Worm (Caenorhabditis elegans): ENCODE measurements around the gene F46G11.6.
A peak's percentile ranks its signal among the peaks of the same experiment; 100 is the strongest.

The F46G11.6 gene

DNA sequence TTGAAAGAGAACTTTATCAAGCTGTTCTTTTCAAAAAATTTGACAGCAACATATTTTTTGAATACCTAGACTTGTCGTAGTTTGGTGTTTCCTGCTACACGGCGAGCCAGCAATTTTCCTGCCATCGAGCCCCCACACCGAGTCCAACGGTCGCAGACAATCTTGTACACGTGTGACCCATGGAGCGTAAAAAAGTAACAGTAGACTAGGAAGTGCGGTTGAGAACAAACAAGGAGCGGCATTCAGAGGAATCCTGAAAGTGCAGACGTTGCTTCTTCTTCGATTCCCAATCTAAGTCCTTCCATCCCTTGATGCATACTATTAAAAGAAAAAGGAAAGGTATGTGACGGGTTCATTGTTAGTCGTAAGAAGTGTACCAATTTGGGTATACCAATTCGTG, 4.6 kb downstream of the F46G11.6 start, which contains the start of gene twnk-1:
Gene twnk-1, plus strand, starts transcription at position 301 of the 400 bp plus-strand sequence.
- TF ChIP-seq unc-39 (tag; optimal IDR thresholded peaks at IDR 0.05): no peak
- no peak for TF ChIP-seq nfya-1 (tag; optimal IDR thresholded peaks at IDR 0.05; ENCODE audit: insufficient read depth)
- TF ChIP-seq ceh-16 (tag; optimal IDR thresholded peaks at IDR 0.05): no peak
- TF ChIP-seq ztf-4 (tag; optimal IDR thresholded peaks at IDR 0.05): no peak
- no peak for TF ChIP-seq fkh-10 (GFP tag; optimal IDR thresholded peaks at IDR 0.05)

ce11 chrX:5794432-5794831, 8.1 kb downstream of the F46G11.6 start:
- no peak for TF ChIP-seq snpc-4 (tag; optimal IDR thresholded peaks at IDR 0.05)
- no peak for TF ChIP-seq nhr-77 (tag; optimal IDR thresholded peaks at IDR 0.05)
- no peak for TF ChIP-seq nhr-23 (tag; optimal IDR thresholded peaks at IDR 0.05)
- TF ChIP-seq nhr-43 (tag; optimal IDR thresholded peaks at IDR 0.05; ENCODE audit: poor library complexity, severe bottlenecking): no peak
- no peak for TF ChIP-seq lin-15B (tag; optimal IDR thresholded peaks at IDR 0.05)
- TF ChIP-seq jun-1 (tag; optimal IDR thresholded peaks at IDR 0.05): no peak
- no peak for TF ChIP-seq fkh-2 (tag; optimal IDR thresholded peaks at IDR 0.05)
- TF ChIP-seq tbx-2 (tag; optimal IDR thresholded peaks at IDR 0.05): no peak
- no peak for TF ChIP-seq pqm-1 (tag; optimal IDR thresholded peaks at IDR 0.05)

DNA sequence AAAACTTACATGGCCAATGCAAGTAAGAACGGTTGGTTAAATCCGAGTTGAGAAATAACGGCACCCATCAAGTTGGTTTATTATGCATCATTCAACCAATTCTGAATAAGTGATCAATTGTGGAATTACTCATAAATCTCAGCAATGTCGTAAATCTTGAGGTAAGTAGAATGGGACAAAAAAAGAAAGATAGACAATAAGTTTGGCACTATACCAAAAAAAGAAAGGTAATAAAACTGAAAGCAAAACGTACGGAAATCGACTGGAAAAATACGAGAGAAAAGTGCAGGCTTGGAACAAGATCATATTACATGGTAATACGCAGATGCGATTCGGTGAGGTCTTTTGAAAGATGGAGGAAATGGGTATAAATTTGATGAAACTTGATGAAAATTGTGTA, 12.4 kb downstream of the F46G11.6 start, which contains the start of gene F46G11.4:
Gene F46G11.4, minus strand, starts transcription at position 101 of the 400 bp plus-strand sequence.
- TF ChIP-seq egl-5 (tag; optimal IDR thresholded peaks at IDR 0.05): no peak

ce11 chrX:5799229-5799628, 12.9 kb downstream of the F46G11.6 start:
- TF ChIP-seq fkh-10 (GFP tag; optimal IDR thresholded peaks at IDR 0.05) (peak; percentile 89), egl-5 (tag; optimal IDR thresholded peaks at IDR 0.05) (no peak)

ce11 chrX:5801156-5801592, 14.9 kb downstream of the F46G11.6 start:
- TF ChIP-seq nhr-12 (tag; optimal IDR thresholded peaks at IDR 0.05) (no peak), nhr-67 (tag; optimal IDR thresholded peaks at IDR 0.05) (no peak), unc-39 (tag; optimal IDR thresholded peaks at IDR 0.05) (peak; percentile 37), nhr-77 (tag; optimal IDR thresholded peaks at IDR 0.05) (peak; percentile 21), nhr-23 (tag; optimal IDR thresholded peaks at IDR 0.05) (peak; percentile 59), skn-1 (tag; optimal IDR thresholded peaks at IDR 0.05) (no peak), unc-62 (GFP tag; optimal IDR thresholded peaks at IDR 0.05) (peak; percentile 57), ceh-28 (tag; optimal IDR thresholded peaks at IDR 0.05) (peak; percentile 74), lin-39 (tag; optimal IDR thresholded peaks at IDR 0.05) (peak; percentile 82), elt-2 (tag; optimal IDR thresholded peaks at IDR 0.05) (peak; percentile 57), fos-1 (tag; optimal IDR thresholded peaks at IDR 0.05) (no peak), egl-5 (tag; optimal IDR thresholded peaks at IDR 0.05) (peak; percentile 78), mml-1 (tag; optimal IDR thresholded peaks at IDR 0.05) (no peak), ztf-11 (tag; optimal IDR thresholded peaks at IDR 0.05) (peak; percentile 26), elt-1 (tag; optimal IDR thresholded peaks at IDR 0.05) (no peak), nhr-11 (tag; optimal IDR thresholded peaks at IDR 0.05) (peak; percentile 66), ztf-4 (tag; optimal IDR thresholded peaks at IDR 0.05) (peak; percentile 85), nhr-43 (tag; optimal IDR thresholded peaks at IDR 0.05; ENCODE audit: poor library complexity, severe bottlenecking) (peak; percentile 78), mdl-1 (tag; optimal IDR thresholded peaks at IDR 0.05) (no peak), ceh-9 (tag; optimal IDR thresholded peaks at IDR 0.05) (no peak), tbx-2 (tag; optimal IDR thresholded peaks at IDR 0.05) (peak; percentile 87), daf-12 (tag; optimal IDR thresholded peaks at IDR 0.05) (no peak), jun-1 (tag; optimal IDR thresholded peaks at IDR 0.05) (peak; percentile 77), snpc-4 (tag; optimal IDR thresholded peaks at IDR 0.05) (peak; percentile 35), aly-2 (tag; optimal IDR thresholded peaks at IDR 0.05) (peak; percentile 10), sea-2 (GFP tag; optimal IDR thresholded peaks at IDR 0.05) (peak; percentile 93), eor-1 (tag; optimal IDR thresholded peaks at IDR 0.05) (peak in 1 of 2 experiments; percentile 72), lin-15B (tag; optimal IDR thresholded peaks at IDR 0.05) (peak; percentile 2), pqm-1 (tag; optimal IDR thresholded peaks at IDR 0.05) (peak; percentile 58), nfya-1 (tag; optimal IDR thresholded peaks at IDR 0.05; ENCODE audit: insufficient read depth) (peak; percentile 87), fkh-10 (GFP tag; optimal IDR thresholded peaks at IDR 0.05) (peak; percentile 55), R02D3.7 (tag; optimal IDR thresholded peaks at IDR 0.05) (peak; percentile 14), ceh-16 (tag; optimal IDR thresholded peaks at IDR 0.05) (no peak), egl-27 (tag; optimal IDR thresholded peaks at IDR 0.05) (peak; percentile 79), ZK546.5 (tag; optimal IDR thresholded peaks at IDR 0.05) (no peak), pha-4 (tag; optimal IDR thresholded peaks at IDR 0.05) (peak; percentile 60), ama-1 (optimal IDR thresholded peaks at IDR 0.05) (peak; percentile 22), nhr-237 (tag; optimal IDR thresholded peaks at IDR 0.05) (no peak), ceh-82 (tag; optimal IDR thresholded peaks at IDR 0.05) (peak; percentile 70), nhr-28 (tag; optimal IDR thresholded peaks at IDR 0.05) (no peak), hmg-11 (tag; optimal IDR thresholded peaks at IDR 0.05) (peak; percentile 98), lsy-12 (tag; optimal IDR thresholded peaks at IDR 0.05) (peak; percentile 88)
